Fruit fly (Drosophila melanogaster) whole organism, adult: Measurements from ENCODE around the gene InR.
A peak's percentile ranks its signal among the peaks of the same experiment; 100 is the strongest.

Experiments used
- CG12768 ChIP-seq: fragments of 200-800 bp; sonication (Bioruptor generic); optimal IDR thresholded peaks from 2 replicates; lab custom pipeline; 2017; ENCODE audit warnings: missing biosample characterization, missing genetic modification characterization, mild to moderate bottlenecking, moderate library complexity, missing genetic modification reagents
- CG14711 ChIP-seq: fragments of 200-800 bp; sonication (Bioruptor generic); optimal IDR thresholded peaks from 2 replicates; lab custom pipeline; 2018; ENCODE audit warnings: missing biosample characterization, mild to moderate bottlenecking, missing genetic modification characterization, moderate library complexity
- CG1620 ChIP-seq: fragments of 200-800 bp; sonication (Bioruptor generic); optimal IDR thresholded peaks from 2 replicates; lab custom pipeline; 2016; ENCODE audit warnings: missing biosample characterization, missing genetic modification characterization
- CG33017 ChIP-seq: fragments of 200-800 bp; sonication (Bioruptor generic); optimal IDR thresholded peaks from 2 replicates; lab custom pipeline; 2018; ENCODE audit warnings: missing biosample characterization, mild to moderate bottlenecking, missing genetic modification characterization, moderate library complexity
- CG5204 ChIP-seq: fragments of 200-800 bp; sonication (Bioruptor generic); optimal IDR thresholded peaks from 2 replicates; lab custom pipeline; 2016; ENCODE audit warnings: missing biosample characterization, missing genetic modification characterization
- CG7045 ChIP-seq: fragments of 200-800 bp; sonication (Bioruptor generic); optimal IDR thresholded peaks from 2 replicates; lab custom pipeline; 2017; ENCODE audit warnings: missing biosample characterization, mild to moderate bottlenecking, missing genetic modification characterization
- Hr96 ChIP-seq: fragments of 200-800 bp; sonication (Bioruptor generic); optimal IDR thresholded peaks from 2 replicates; lab custom pipeline; 2016; ENCODE audit warnings: missing biosample characterization, missing genetic modification characterization
- Mnt ChIP-seq: fragments of 200-800 bp; sonication (Bioruptor generic); optimal IDR thresholded peaks from 2 replicates; lab custom pipeline; 2016; ENCODE audit warnings: missing biosample characterization, mild to moderate bottlenecking, missing genetic modification characterization
- cic ChIP-seq: fragments of 200-800 bp; sonication (Bioruptor generic); optimal IDR thresholded peaks from 2 replicates; lab custom pipeline; 2017; ENCODE audit warnings: missing biosample characterization, mild to moderate bottlenecking, missing genetic modification characterization, moderate library complexity
- kay ChIP-seq: fragments of 200-800 bp; sonication (Bioruptor generic); peaks from one replicate; lab custom pipeline; 2016; ENCODE audit warnings: missing biosample characterization, missing genetic modification characterization, borderline replicate concordance
- ovo ChIP-seq: fragments of 200-800 bp; sonication (Bioruptor generic); optimal IDR thresholded peaks from 2 replicates; lab custom pipeline; 2016; ENCODE audit warnings: missing biosample characterization, missing genetic modification characterization
- pad ChIP-seq: fragments of 200-800 bp; sonication (Bioruptor generic); optimal IDR thresholded peaks from 3 replicates; lab custom pipeline; 2017; ENCODE audit warnings: missing biosample characterization, missing genetic modification characterization, mild to moderate bottlenecking, moderate library complexity, missing genetic modification reagents
- tj ChIP-seq: fragments of 200-800 bp; sonication (Bioruptor generic); optimal IDR thresholded peaks from 3 replicates; lab custom pipeline; 2017; ENCODE audit warnings: missing biosample characterization, mild to moderate bottlenecking, missing genetic modification characterization, moderate library complexity
- toe ChIP-seq: fragments of 200-800 bp; sonication (Bioruptor generic); optimal IDR thresholded peaks from 2 replicates; lab custom pipeline; 2016; ENCODE audit warnings: missing biosample characterization, missing genetic modification characterization

DNA sequence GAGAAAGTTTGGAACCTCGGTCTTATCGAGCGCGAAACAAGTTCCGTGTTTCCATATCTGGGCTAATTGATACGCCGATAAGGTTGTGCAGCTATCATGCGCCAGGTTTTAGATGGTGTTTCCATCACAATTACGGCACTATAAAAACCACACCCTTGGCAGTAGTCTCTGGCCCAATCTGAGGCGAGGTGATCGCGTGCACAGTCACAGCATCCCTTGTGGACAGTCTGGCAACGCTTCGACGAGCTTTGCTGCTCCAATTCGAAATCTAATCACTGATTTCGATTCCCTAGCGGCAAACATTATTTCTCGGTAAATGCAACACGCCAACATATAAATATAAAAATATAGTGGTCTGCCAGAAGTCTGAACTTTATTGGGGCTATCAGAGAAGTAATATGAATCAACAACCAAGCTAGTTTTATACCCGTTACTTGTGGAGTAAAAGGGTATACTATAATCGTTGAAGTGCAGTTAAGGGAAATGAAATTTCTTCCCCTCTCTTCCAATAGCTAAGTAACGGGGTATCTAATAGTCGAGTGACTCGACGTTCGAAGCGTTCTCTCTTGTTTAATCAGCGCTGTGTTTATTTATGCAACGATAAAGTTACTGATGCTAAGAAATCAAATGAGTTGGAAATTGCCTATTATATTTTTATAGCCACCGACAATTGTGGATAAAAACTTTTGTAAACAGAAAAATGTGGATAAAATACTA lies 39.8 kb upstream of the InR start:
- TF ChIP-seq CG33017 (tag; lab: Kevin White, UChicago), result no peak
- no peak for TF ChIP-seq toe (GFP tag; lab: Kevin White, UChicago)
- TF ChIP-seq kay, result peak; percentile 64
- no peak for TF ChIP-seq CG12768
- TF ChIP-seq CG5204, result no peak
- TF ChIP-seq tj, result no peak
- TF ChIP-seq ovo (GFP tag; lab: Kevin White, UChicago), result no peak
- no peak for TF ChIP-seq CG7045
- TF ChIP-seq Mnt (GFP tag; lab: Kevin White, UChicago), result no peak
- TF ChIP-seq Hr96 (GFP tag; lab: Kevin White, UChicago), result no peak
- no peak for TF ChIP-seq pad (GFP tag; lab: Kevin White, UChicago)
- TF ChIP-seq CG1620 (GFP tag; lab: Kevin White, UChicago), result no peak
- TF ChIP-seq CG14711, result no peak
- no peak for TF ChIP-seq cic
